Fruit fly (Drosophila melanogaster) whole organism, embryonic: Measurements from ENCODE around the gene CG1213.

Experiments
- CG11695 ChIP-seq: fragments of 200-800 bp; sonication (Bioruptor generic); IDR thresholded peaks from 3 replicates; pipeline ENCODE4 v1.3.6; 2022; ENCODE audit warnings: missing biosample characterization, missing genetic modification characterization
- CG2116 ChIP-seq: fragments of 200-800 bp; sonication (Bioruptor generic); optimal IDR thresholded peaks from 3 replicates; lab custom pipeline; 2018; ENCODE audit warnings: missing biosample characterization, mild to moderate bottlenecking, missing genetic modification characterization
- CG3995 ChIP-seq: fragments of 200-800 bp; sonication (Bioruptor generic); optimal IDR thresholded peaks from 3 replicates; lab custom pipeline; 2016; ENCODE audit warnings: missing biosample characterization, missing genetic modification characterization
- br ChIP-seq: fragments of >200 bp; optimal IDR thresholded peaks from 2 replicates; lab custom pipeline; 2017
- dati ChIP-seq: fragments of 200-800 bp; sonication (Bioruptor generic); IDR thresholded peaks from 2 replicates; pipeline ENCODE4 v1.3.6; 2022; ENCODE audit warnings: missing biosample characterization, missing genetic modification characterization

DNA sequence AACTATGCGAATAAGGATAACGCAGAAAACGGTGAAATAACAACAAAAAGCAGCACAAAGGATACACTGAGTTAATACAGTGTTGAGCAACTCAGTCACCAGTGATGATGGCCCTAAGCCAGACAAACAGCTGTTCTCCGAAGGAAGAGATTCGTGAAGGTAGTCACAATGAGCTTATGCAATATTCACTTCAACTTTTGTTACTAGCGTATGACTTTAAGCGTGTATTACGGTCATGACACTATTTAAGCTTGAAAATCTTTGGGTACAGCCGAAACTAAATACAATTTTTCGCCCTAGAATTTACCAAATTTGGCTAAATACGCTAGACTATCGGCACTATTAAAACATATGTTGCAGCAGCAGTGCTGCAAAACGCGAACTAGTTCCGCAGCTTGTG is 15.2 kb downstream of the CG1213 start, which contains the start of the genes disp and ECSIT:
- peak; percentile 55 for TF ChIP-seq CG3995 (GFP tag; lab: Kevin White, UChicago)
- no peak for TF ChIP-seq dati
- TF ChIP-seq CG2116 (GFP tag; lab: Kevin White, UChicago) = peak; percentile 67
- TF ChIP-seq CG11695 (GFP tag; lab: Robert Waterston, UW) = no peak
- TF ChIP-seq br (lab: Kevin White, UChicago) = no peak
